Worm (Caenorhabditis elegans): ENCODE data around the gene arp-6.
A peak's percentile ranks its signal among the peaks of the same experiment; 100 is the strongest.

DNA sequence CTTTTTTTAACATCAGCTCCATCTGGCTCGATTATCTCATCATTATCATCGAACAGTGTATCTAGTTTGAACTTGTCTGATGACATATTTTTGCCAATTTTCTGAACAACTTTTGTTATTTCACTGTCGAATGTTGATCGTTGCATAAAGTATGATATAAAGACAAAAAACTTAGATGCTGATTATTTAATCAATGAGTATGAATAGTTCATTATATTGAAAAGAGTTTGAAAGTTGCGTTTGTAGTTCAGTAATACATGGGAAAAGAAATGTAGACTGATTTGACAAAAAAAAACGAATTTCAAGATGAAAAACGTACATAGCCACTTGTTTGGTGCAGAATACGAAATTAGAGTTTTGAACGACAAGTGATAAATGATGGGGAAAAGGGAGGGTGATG lies 14.7 kb downstream of the arp-6 start, which contains the start of gene hda-2:
- no peak for TF ChIP-seq T26A5.8 (tag; optimal IDR thresholded peaks at IDR 0.05)
- no peak for TF ChIP-seq lsy-27 (tag; optimal IDR thresholded peaks at IDR 0.05; ENCODE audit: borderline replicate concordance, insufficient read depth)
- TF ChIP-seq attf-5 (GFP tag; optimal IDR thresholded peaks at IDR 0.05): no peak
- TF ChIP-seq ama-1 (optimal IDR thresholded peaks at IDR 0.05): no peak
- no peak for TF ChIP-seq ama-1 (GFP tag; optimal IDR thresholded peaks at IDR 0.05)
- no peak for TF ChIP-seq ztf-3 (GFP tag; optimal IDR thresholded peaks at IDR 0.05)
- no peak for TF ChIP-seq F10E7.11 (tag; optimal IDR thresholded peaks at IDR 0.05)
- no peak for TF ChIP-seq unc-130 (GFP tag; optimal IDR thresholded peaks at IDR 0.05)
- no peak for TF ChIP-seq B0336.3 (GFP tag; IDR thresholded peaks at IDR 0.05)
- no peak for TF ChIP-seq fkh-3 (tag; optimal IDR thresholded peaks at IDR 0.05)
- TF ChIP-seq hrde-1 (tag; optimal IDR thresholded peaks at IDR 0.05; ENCODE audit: borderline replicate concordance): peak; percentile 9
- no peak for TF ChIP-seq aptf-2 (GFP tag; conservative IDR thresholded peaks at IDR 0.05)
- TF ChIP-seq rec-8 (tag; optimal IDR thresholded peaks at IDR 0.05): no peak
